Worm (Caenorhabditis elegans) whole organism, mixed stage, embryonic: Measurements from ENCODE around the gene C01C10.2.

Source experiments
- M03D4.4 ChIP-seq: sonication (generic microtip); optimal IDR thresholded peaks from 2 replicates; lab custom pipeline; 2017; ENCODE audit warnings: mild to moderate bottlenecking, missing genetic modification characterization, missing compliant biosample characterization
- bed-3 ChIP-seq: fragments of 200-800 bp; sonication (Bioruptor generic); optimal IDR thresholded peaks from 3 replicates; lab custom pipeline; 2018; ENCODE audit warnings: mild to moderate bottlenecking, missing genetic modification characterization, moderate library complexity, missing compliant biosample characterization
- blmp-1 ChIP-seq: fragments of 150-350 bp; optimal IDR thresholded peaks from 2 replicates; lab custom pipeline; 2014; ENCODE audit warnings: missing biosample characterization, missing genetic modification characterization
- ceh-39 ChIP-seq: fragments of 150-350 bp; optimal IDR thresholded peaks from 2 replicates; lab custom pipeline; 2014; ENCODE audit warnings: missing biosample characterization, missing genetic modification characterization
- ceh-43 ChIP-seq: fragments of 200-800 bp; sonication (Bioruptor generic); optimal IDR thresholded peaks from 2 replicates; lab custom pipeline; 2018; ENCODE audit warnings: mild to moderate bottlenecking, missing genetic modification characterization, moderate library complexity, missing compliant biosample characterization
- ceh-83 ChIP-seq: fragments of 200-800 bp; sonication (Bioruptor generic); optimal IDR thresholded peaks from 2 replicates; lab custom pipeline; 2018; ENCODE audit warnings: mild to moderate bottlenecking, missing genetic modification characterization, missing compliant biosample characterization
- ces-1 ChIP-seq: fragments of 150-350 bp; optimal IDR thresholded peaks from 2 replicates; lab custom pipeline; 2014; ENCODE audit warnings: missing biosample characterization, missing genetic modification reagents, missing genetic modification characterization
- cnd-1 ChIP-seq: fragments of 200-800 bp; sonication (Bioruptor generic); optimal IDR thresholded peaks from 2 replicates; lab custom pipeline; 2018; ENCODE audit warnings: mild to moderate bottlenecking, missing genetic modification characterization, missing compliant biosample characterization
- drap-1 ChIP-seq: fragments of 200-800 bp; sonication (Bioruptor generic); optimal IDR thresholded peaks from 3 replicates; lab custom pipeline; 2018; ENCODE audit warnings: mild to moderate bottlenecking, missing genetic modification characterization, missing compliant biosample characterization
- elt-1 ChIP-seq: sonication (generic microtip); optimal IDR thresholded peaks from 2 replicates; lab custom pipeline; 2017; ENCODE audit warnings: missing genetic modification characterization, mild to moderate bottlenecking, missing compliant biosample characterization, antibody characterized with exemption, moderate library complexity, borderline replicate concordance; ENCODE audit not compliant: insufficient read depth
- elt-3 ChIP-seq: fragments of 150-350 bp; optimal IDR thresholded peaks from 2 replicates; lab custom pipeline; 2014; ENCODE audit warnings: missing biosample characterization, missing genetic modification characterization
- flh-1 ChIP-seq: fragments of 200-800 bp; sonication (Bioruptor generic); optimal IDR thresholded peaks from 2 replicates; lab custom pipeline; 2018; ENCODE audit warnings: mild to moderate bottlenecking, missing genetic modification characterization, moderate library complexity, missing compliant biosample characterization
- ham-2 ChIP-seq: fragments of 200-800 bp; sonication (Bioruptor generic); optimal IDR thresholded peaks from 2 replicates; lab custom pipeline; 2018; ENCODE audit warnings: mild to moderate bottlenecking, missing genetic modification characterization, missing compliant biosample characterization
- hlh-1 ChIP-seq: fragments of 150-350 bp; optimal IDR thresholded peaks from 2 replicates; lab custom pipeline; 2014; ENCODE audit warnings: missing biosample characterization, missing genetic modification reagents, missing genetic modification characterization
- lin-13 ChIP-seq: fragments of 150-350 bp; optimal IDR thresholded peaks from 2 replicates; lab custom pipeline; 2014; ENCODE audit warnings: missing biosample characterization, missing genetic modification characterization
- lin-32 ChIP-seq: fragments of 200-800 bp; sonication (Bioruptor generic); optimal IDR thresholded peaks from 2 replicates; lab custom pipeline; 2018; ENCODE audit warnings: mild to moderate bottlenecking, missing genetic modification characterization, missing compliant biosample characterization
- lsy-2 ChIP-seq: fragments of 150-350 bp; optimal IDR thresholded peaks from 2 replicates; lab custom pipeline; 2014; ENCODE audit warnings: missing biosample characterization, missing genetic modification characterization
- mab-5 ChIP-seq: fragments of 150-350 bp; optimal IDR thresholded peaks from 2 replicates; lab custom pipeline; 2014; ENCODE audit warnings: missing biosample characterization, missing genetic modification characterization
- mep-1 ChIP-seq: fragments of 150-350 bp; optimal IDR thresholded peaks from 2 replicates; lab custom pipeline; 2017; ENCODE audit warnings: missing biosample characterization, missing genetic modification reagents, missing genetic modification characterization, inconsistent platforms
- mls-2 ChIP-seq: sonication (generic microtip); optimal IDR thresholded peaks from 2 replicates; lab custom pipeline; 2016; ENCODE audit warnings: mild to moderate bottlenecking, missing genetic modification characterization, moderate library complexity, missing compliant biosample characterization
- nhr-12 ChIP-seq: fragments of 150-350 bp; optimal IDR thresholded peaks from 2 replicates; lab custom pipeline; 2014; ENCODE audit warnings: missing biosample characterization, missing genetic modification characterization
- nhr-237 ChIP-seq: fragments of 150-350 bp; optimal IDR thresholded peaks from 2 replicates; lab custom pipeline; 2014; ENCODE audit warnings: missing biosample characterization, missing genetic modification characterization
- nhr-76 ChIP-seq: sonication (generic microtip); optimal IDR thresholded peaks from 2 replicates; lab custom pipeline; 2017; ENCODE audit warnings: missing biosample characterization, missing genetic modification characterization
- pha-4 ChIP-seq: fragments of 150-350 bp; optimal IDR thresholded peaks from 2 replicates; lab custom pipeline; 2018; ENCODE audit warnings: missing biosample characterization, missing genetic modification reagents, missing genetic modification characterization
- sem-2 ChIP-seq: fragments of 200-800 bp; sonication (Bioruptor generic); optimal IDR thresholded peaks from 2 replicates; lab custom pipeline; 2018; ENCODE audit warnings: mild to moderate bottlenecking, missing genetic modification characterization, missing compliant biosample characterization
- snpc-4 ChIP-seq: fragments of 150-350 bp; optimal IDR thresholded peaks from 2 replicates; lab custom pipeline; 2014; ENCODE audit warnings: missing biosample characterization, missing genetic modification characterization
- sptf-1 ChIP-seq: sonication (generic microtip); optimal IDR thresholded peaks from 2 replicates; lab custom pipeline; 2017; ENCODE audit warnings: mild to moderate bottlenecking, missing genetic modification characterization, moderate library complexity, missing compliant biosample characterization
- tbx-8 ChIP-seq: fragments of 200-800 bp; sonication (Bioruptor generic); optimal IDR thresholded peaks from 2 replicates; lab custom pipeline; 2018; ENCODE audit warnings: mild to moderate bottlenecking, missing genetic modification characterization, moderate library complexity, missing compliant biosample characterization
- unc-39 ChIP-seq: fragments of 150-350 bp; optimal IDR thresholded peaks from 2 replicates; lab custom pipeline; 2014; ENCODE audit warnings: missing biosample characterization, missing genetic modification characterization
- unc-62 ChIP-seq: fragments of 150-350 bp; optimal IDR thresholded peaks from 2 replicates; lab custom pipeline; 2014; ENCODE audit warnings: missing biosample characterization, missing genetic modification reagents, missing genetic modification characterization
- ztf-11 ChIP-seq: fragments of 150-350 bp; optimal IDR thresholded peaks from 2 replicates; lab custom pipeline; 2014; ENCODE audit warnings: missing biosample characterization, missing genetic modification characterization

C01C10.2 gene

ce11 chrX:7436912-7437311 is 1.0 kb downstream of the C01C10.2 start:
- no peak for TF ChIP-seq mls-2
- TF ChIP-seq blmp-1: no peak
- no peak for TF ChIP-seq ztf-11
- TF ChIP-seq lin-32 (GFP tag; lab: Kevin White, UChicago): no peak
- TF ChIP-seq nhr-237 (tag; lab: Kevin White, UChicago): no peak
- no peak for TF ChIP-seq lsy-2 (tag; lab: Kevin White, UChicago)
- TF ChIP-seq drap-1 (GFP tag; lab: Kevin White, UChicago): no peak
- TF ChIP-seq ceh-39 (tag; lab: Kevin White, UChicago): no peak
- no peak for TF ChIP-seq nhr-12 (tag; lab: Kevin White, UChicago)
- TF ChIP-seq flh-1 (GFP tag; lab: Kevin White, UChicago): no peak

- TF ChIP-seq bed-3 (GFP tag; lab: Kevin White, UChicago) (no peak), flh-1 (GFP tag; lab: Kevin White, UChicago) (no peak), ham-2 (GFP tag; lab: Kevin White, UChicago) (no peak), nhr-237 (tag; lab: Kevin White, UChicago) (no peak), snpc-4 (tag; lab: Kevin White, UChicago) (no peak), unc-62 (GFP tag; lab: Kevin White, UChicago) (no peak), lsy-2 (tag; lab: Kevin White, UChicago) (no peak), sptf-1 (tag; lab: Kevin White, UChicago) (no peak), M03D4.4 (tag; lab: Kevin White, UChicago) (no peak), sem-2 (no peak), cnd-1 (tag; lab: Kevin White, UChicago) (no peak), mls-2 (no peak), lin-13 (no peak)
- TF ChIP-seq, all 35 proteins: peak for 0
Measured at ce11 chrX:7433269-7433668, 4.6 kb downstream of the C01C10.2 start, which contains the start of gene clc-5. clc-5 (plus strand) TSS chrX:7433569.

- TF ChIP-seq unc-62 (GFP tag; lab: Kevin White, UChicago) (no peak), blmp-1 (no peak), cnd-1 (tag; lab: Kevin White, UChicago) (no peak), ceh-43 (GFP tag; lab: Kevin White, UChicago) (no peak), unc-39 (tag; lab: Kevin White, UChicago) (no peak), bed-3 (GFP tag; lab: Kevin White, UChicago) (no peak), nhr-76 (tag; lab: Kevin White, UChicago) (no peak), lsy-2 (tag; lab: Kevin White, UChicago) (no peak), mls-2 (no peak), tbx-8 (no peak), elt-1 (tag; lab: Kevin White, UChicago) (no peak), pha-4 (tag; lab: Kevin White, UChicago) (no peak), nhr-12 (tag; lab: Kevin White, UChicago) (no peak), mep-1 (no peak), sem-2 (no peak), lin-32 (GFP tag; lab: Kevin White, UChicago) (no peak), ham-2 (GFP tag; lab: Kevin White, UChicago) (no peak)
Measured at ce11 chrX:7431165-7431564, 6.8 kb downstream of the C01C10.2 start, which contains the start of gene clc-2. clc-2 (plus strand) TSS chrX:7431465.

ce11 chrX:7430483-7430882 is 7.4 kb downstream of the C01C10.2 start:
- peak; percentile 44 for TF ChIP-seq sptf-1 (tag; lab: Kevin White, UChicago)
- TF ChIP-seq lsy-2 (tag; lab: Kevin White, UChicago): no peak
- TF ChIP-seq ham-2 (GFP tag; lab: Kevin White, UChicago): peak; percentile 69

ce11 chrX:7424813-7425212 is 13.1 kb downstream of the C01C10.2 start, which contains the start of gene mnm-2:
mnm-2 (minus strand) TSS chrX:7424913.
- TF ChIP-seq unc-39 (tag; lab: Kevin White, UChicago): no peak
- TF ChIP-seq ham-2 (GFP tag; lab: Kevin White, UChicago): no peak
- TF ChIP-seq flh-1 (GFP tag; lab: Kevin White, UChicago): no peak
- no peak for TF ChIP-seq elt-3 (tag; lab: Kevin White, UChicago)
- TF ChIP-seq mep-1: no peak
- no peak for TF ChIP-seq ceh-83 (GFP tag; lab: Kevin White, UChicago)
- TF ChIP-seq sptf-1 (tag; lab: Kevin White, UChicago): no peak
- TF ChIP-seq ceh-39 (tag; lab: Kevin White, UChicago): no peak
- TF ChIP-seq nhr-12 (tag; lab: Kevin White, UChicago): no peak
- TF ChIP-seq ces-1 (GFP tag; lab: Kevin White, UChicago): no peak
- no peak for TF ChIP-seq unc-62 (GFP tag; lab: Kevin White, UChicago)
- TF ChIP-seq mab-5: no peak
- no peak for TF ChIP-seq lin-32 (GFP tag; lab: Kevin White, UChicago)
- TF ChIP-seq lsy-2 (tag; lab: Kevin White, UChicago): no peak
- no peak for TF ChIP-seq sem-2
- TF ChIP-seq bed-3 (GFP tag; lab: Kevin White, UChicago): no peak
- TF ChIP-seq hlh-1 (tag; lab: Kevin White, UChicago): no peak
- no peak for TF ChIP-seq nhr-76 (tag; lab: Kevin White, UChicago)
- no peak for TF ChIP-seq nhr-237 (tag; lab: Kevin White, UChicago)
